Fruit fly (Drosophila melanogaster) whole organism, embryonic: Measurements from ENCODE around the gene CG3184.

ENCODE experiments used
- Antp ChIP-seq: fragments of 200-800 bp; sonication (Bioruptor generic); optimal IDR thresholded peaks from 3 replicates; lab custom pipeline; 2016; ENCODE audit warnings: missing biosample characterization, missing genetic modification characterization
- Atf6 ChIP-seq: fragments of 200-800 bp; sonication (Bioruptor generic); IDR thresholded peaks from 2 replicates; pipeline ENCODE4 v1.3.6; 2022; ENCODE audit warnings: missing biosample characterization, missing genetic modification characterization
- CG10147 ChIP-seq: fragments of 200-800 bp; sonication (Bioruptor generic); optimal IDR thresholded peaks from 2 replicates; lab custom pipeline; 2019; ENCODE audit warnings: missing biosample characterization, mild to moderate bottlenecking, missing genetic modification characterization, moderate library complexity
- CG10267 ChIP-seq: fragments of 200-800 bp; sonication (Bioruptor generic); optimal IDR thresholded peaks from 2 replicates; lab custom pipeline; 2018; ENCODE audit warnings: missing biosample characterization, mild to moderate bottlenecking, missing genetic modification characterization, moderate library complexity
- CG13123 ChIP-seq: fragments of 200-800 bp; sonication (Bioruptor generic); optimal IDR thresholded peaks from 2 replicates; lab custom pipeline; 2016; ENCODE audit warnings: missing biosample characterization, missing genetic modification characterization
- CG14710 ChIP-seq: fragments of 200-800 bp; sonication (Bioruptor generic); optimal IDR thresholded peaks from 3 replicates; lab custom pipeline; 2019; ENCODE audit warnings: missing biosample characterization, mild to moderate bottlenecking, missing genetic modification characterization, moderate library complexity
- CG1529 ChIP-seq: fragments of 200-800 bp; sonication (Bioruptor generic); optimal IDR thresholded peaks from 3 replicates; lab custom pipeline; 2018; ENCODE audit warnings: missing biosample characterization, missing genetic modification characterization
- CG17328 ChIP-seq: fragments of 200-800 bp; sonication (Bioruptor generic); IDR thresholded peaks from 2 replicates; pipeline ENCODE4 v1.3.6; 2022; ENCODE audit warnings: missing biosample characterization, missing genetic modification characterization
- CG1832 ChIP-seq: fragments of 200-800 bp; sonication (Bioruptor generic); optimal IDR thresholded peaks from 2 replicates; lab custom pipeline; 2017; ENCODE audit warnings: missing biosample characterization, mild to moderate bottlenecking, missing genetic modification characterization, inconsistent platforms
- CG2120 ChIP-seq: fragments of 200-800 bp; sonication (Bioruptor generic); optimal IDR thresholded peaks from 3 replicates; lab custom pipeline; 2016; ENCODE audit warnings: missing biosample characterization, missing genetic modification characterization
- CG2678 ChIP-seq: fragments of 200-800 bp; sonication (Bioruptor generic); optimal IDR thresholded peaks from 3 replicates; lab custom pipeline; 2019; ENCODE audit warnings: missing biosample characterization, mild to moderate bottlenecking, missing genetic modification characterization, moderate library complexity
- CG30431 ChIP-seq: fragments of 200-800 bp; sonication (Bioruptor generic); optimal IDR thresholded peaks from 2 replicates; lab custom pipeline; 2017; ENCODE audit warnings: missing biosample characterization, missing genetic modification characterization
- CG33213 ChIP-seq: fragments of 200-800 bp; sonication (Bioruptor generic); optimal IDR thresholded peaks from 3 replicates; lab custom pipeline; 2016; ENCODE audit warnings: missing biosample characterization, missing genetic modification characterization
- CG4707 ChIP-seq: fragments of 200-800 bp; sonication (Bioruptor generic); optimal IDR thresholded peaks from 2 replicates; lab custom pipeline; 2018; ENCODE audit warnings: missing biosample characterization, mild to moderate bottlenecking, missing genetic modification characterization, moderate library complexity
- CG4730 ChIP-seq: fragments of 200-800 bp; sonication (Bioruptor generic); IDR thresholded peaks from 2 replicates; pipeline ENCODE4 v1.3.6; 2022; ENCODE audit warnings: missing biosample characterization, missing genetic modification characterization
- CG6765 ChIP-seq: fragments of 200-800 bp; sonication (Bioruptor generic); optimal IDR thresholded peaks from 3 replicates; lab custom pipeline; 2017; ENCODE audit warnings: missing biosample characterization, mild to moderate bottlenecking, missing genetic modification characterization
- Camta ChIP-seq: fragments of 200-800 bp; sonication (Bioruptor generic); optimal IDR thresholded peaks from 2 replicates; lab custom pipeline; 2016; ENCODE audit warnings: missing biosample characterization, missing genetic modification characterization
- Ets65A ChIP-seq: fragments of 200-800 bp; sonication (Bioruptor generic); peaks from one replicate; lab custom pipeline; 2016; ENCODE audit warnings: missing biosample characterization, missing genetic modification characterization
- Gug ChIP-seq: fragments of 200-800 bp; sonication (Bioruptor generic); IDR thresholded peaks from 4 replicates; pipeline ENCODE4 v1.3.6; 2022; ENCODE audit warnings: missing biosample characterization, missing genetic modification characterization
- Hand ChIP-seq: fragments of 200-800 bp; sonication (Bioruptor generic); optimal IDR thresholded peaks from 2 replicates; lab custom pipeline; 2017; ENCODE audit warnings: mild to moderate bottlenecking, missing biosample characterization, missing genetic modification reagents, missing genetic modification characterization
- Lim3 ChIP-seq: fragments of 200-800 bp; sonication (Bioruptor generic); IDR thresholded peaks from 2 replicates; pipeline ENCODE4 v1.3.6; 2022; ENCODE audit warnings: missing biosample characterization, missing genetic modification characterization
- Nf-YA ChIP-seq: fragments of 200-800 bp; sonication (Bioruptor generic); IDR thresholded peaks from 2 replicates; pipeline ENCODE4 v1.3.6; 2022; ENCODE audit warnings: missing biosample characterization, missing genetic modification characterization
- NfI ChIP-seq: fragments of 200-800 bp; sonication (Bioruptor generic); optimal IDR thresholded peaks from 3 replicates; lab custom pipeline; 2018; ENCODE audit warnings: missing biosample characterization, mild to moderate bottlenecking, missing genetic modification characterization, moderate library complexity
- Ptx1 ChIP-seq: fragments of 200-800 bp; sonication (Bioruptor generic); IDR thresholded peaks from 2 replicates; pipeline ENCODE4 v1.3.6; 2022; ENCODE audit warnings: missing biosample characterization, missing genetic modification characterization
- Sox102F ChIP-seq: fragments of 200-800 bp; sonication (Bioruptor generic); optimal IDR thresholded peaks from 2 replicates; lab custom pipeline; 2018; ENCODE audit warnings: missing biosample characterization, mild to moderate bottlenecking, missing genetic modification characterization, moderate library complexity
- Trl ChIP-seq, 3 experiments: fragments of >200 bp in 2 of 3; fragments of 200-800 bp in 1 of 3; sonication (Bioruptor generic) in 1 of 3; optimal IDR thresholded peaks; 2 replicates in 1 of 3; 3 replicates in 2 of 3; lab custom pipeline; 2016 to 2017; ENCODE audit warnings: missing biosample characterization in 1 of 3, missing genetic modification characterization in 1 of 3
- Xbp1 ChIP-seq: fragments of 200-800 bp; sonication (Bioruptor generic); optimal IDR thresholded peaks from 3 replicates; lab custom pipeline; 2016; ENCODE audit warnings: missing biosample characterization, mild to moderate bottlenecking, missing genetic modification characterization
- caup ChIP-seq: fragments of 200-800 bp; sonication (Bioruptor generic); optimal IDR thresholded peaks from 3 replicates; lab custom pipeline; 2017; ENCODE audit warnings: missing biosample characterization, mild to moderate bottlenecking, missing genetic modification characterization, moderate library complexity; ENCODE audit not compliant: severe bottlenecking
- cg ChIP-seq: fragments of 200-800 bp; sonication (Bioruptor generic); optimal IDR thresholded peaks from 3 replicates; lab custom pipeline; 2019; ENCODE audit warnings: missing biosample characterization, mild to moderate bottlenecking, missing genetic modification characterization, moderate library complexity
- ewg ChIP-seq: fragments of 200-800 bp; sonication (Bioruptor generic); optimal IDR thresholded peaks from 3 replicates; lab custom pipeline; 2017; ENCODE audit warnings: mild to moderate bottlenecking, missing biosample characterization, missing genetic modification reagents, missing genetic modification characterization
- fd96Cb ChIP-seq: fragments of 200-800 bp; sonication (Bioruptor generic); optimal IDR thresholded peaks from 2 replicates; lab custom pipeline; 2018; ENCODE audit warnings: missing biosample characterization, mild to moderate bottlenecking, missing genetic modification characterization, moderate library complexity
- gce ChIP-seq: fragments of 200-800 bp; sonication (Bioruptor generic); IDR thresholded peaks from 3 replicates; pipeline ENCODE4 v1.3.6; 2022; ENCODE audit warnings: missing biosample characterization, missing genetic modification characterization
- gsb ChIP-seq: fragments of 200-800 bp; sonication (Bioruptor generic); IDR thresholded peaks from 2 replicates; pipeline ENCODE4 v1.3.6; 2022; ENCODE audit warnings: missing biosample characterization, missing genetic modification characterization
- gt ChIP-seq: fragments of 200-800 bp; sonication (Bioruptor generic); IDR thresholded peaks from 2 replicates; pipeline ENCODE4 v1.3.6; 2022; ENCODE audit warnings: missing biosample characterization, missing genetic modification characterization
- hb ChIP-seq: fragments of 200-800 bp; sonication (Bioruptor generic); IDR thresholded peaks from 3 replicates; pipeline ENCODE4 v1.3.6; 2022; ENCODE audit warnings: missing biosample characterization, missing genetic modification characterization; ENCODE audit not compliant: partially characterized antibody
- jing ChIP-seq: fragments of 200-800 bp; sonication (Bioruptor generic); optimal IDR thresholded peaks from 2 replicates; lab custom pipeline; 2018; ENCODE audit warnings: missing biosample characterization, mild to moderate bottlenecking, missing genetic modification characterization
- klu ChIP-seq: fragments of 200-800 bp; sonication (Bioruptor generic); IDR thresholded peaks from 2 replicates; pipeline ENCODE4 v1.3.6; 2022; ENCODE audit warnings: missing biosample characterization, missing genetic modification characterization
- lola ChIP-seq, 3 experiments: fragments of >200 bp in 2 of 3; fragments of 200-800 bp in 1 of 3; sonication (Bioruptor generic) in 1 of 3; optimal IDR thresholded peaks; 2 replicates each; lab custom pipeline; 2017 to 2019; ENCODE audit warnings: missing biosample characterization in 3 of 3, missing genetic modification characterization in 3 of 3, mild to moderate bottlenecking in 1 of 3, moderate library complexity in 1 of 3
- onecut ChIP-seq: fragments of 200-800 bp; sonication (Bioruptor generic); IDR thresholded peaks from 2 replicates; pipeline ENCODE4 v1.3.6; 2022; ENCODE audit warnings: missing biosample characterization, missing genetic modification characterization
- otp ChIP-seq: fragments of 200-800 bp; sonication (Bioruptor generic); IDR thresholded peaks from 3 replicates; pipeline ENCODE4, ENCODE4 v1.3.6; 2022; ENCODE audit warnings: missing biosample characterization, missing genetic modification characterization
- pho ChIP-seq: fragments of 200-800 bp; sonication (Bioruptor generic); optimal IDR thresholded peaks from 2 replicates; lab custom pipeline; 2016; ENCODE audit warnings: missing biosample characterization, missing genetic modification characterization
- pita ChIP-seq: fragments of 200-800 bp; sonication (Bioruptor generic); optimal IDR thresholded peaks from 2 replicates; lab custom pipeline; 2017; ENCODE audit warnings: missing biosample characterization, mild to moderate bottlenecking, missing genetic modification characterization
- ranshi ChIP-seq: fragments of 200-800 bp; sonication (Bioruptor generic); IDR thresholded peaks from 2 replicates; pipeline ENCODE4 v1.3.6; 2022; ENCODE audit warnings: missing biosample characterization, missing genetic modification characterization
- sima ChIP-seq: fragments of 200-800 bp; sonication (Bioruptor generic); optimal IDR thresholded peaks from 2 replicates; lab custom pipeline; 2016; ENCODE audit warnings: missing biosample characterization, missing genetic modification characterization
- slbo ChIP-seq: fragments of 200-800 bp; sonication (Bioruptor generic); IDR thresholded peaks from 2 replicates; pipeline ENCODE4 v1.3.6; 2022; ENCODE audit warnings: missing biosample characterization, missing genetic modification characterization
- sna ChIP-seq: fragments of 200-800 bp; sonication (Bioruptor generic); IDR thresholded peaks from 2 replicates; pipeline ENCODE4 v1.3.6; 2022; ENCODE audit warnings: missing biosample characterization, missing genetic modification characterization; ENCODE audit not compliant: partially characterized antibody
- stc ChIP-seq: fragments of 200-800 bp; sonication (Bioruptor generic); IDR thresholded peaks from 2 replicates; pipeline ENCODE4 v1.3.6; 2022; ENCODE audit warnings: missing biosample characterization, missing genetic modification characterization
- wdn ChIP-seq: fragments of 200-800 bp; sonication (Bioruptor generic); IDR thresholded peaks from 2 replicates; pipeline ENCODE4 v1.3.6; 2022; ENCODE audit warnings: missing biosample characterization, missing genetic modification characterization
- zf30C ChIP-seq: fragments of 200-800 bp; sonication (Bioruptor generic); optimal IDR thresholded peaks from 3 replicates; lab custom pipeline; 2018; ENCODE audit warnings: missing biosample characterization, mild to moderate bottlenecking, missing genetic modification characterization
- zfh2 ChIP-seq: fragments of 200-800 bp; sonication (Bioruptor generic); optimal IDR thresholded peaks from 2 replicates; lab custom pipeline; 2016; ENCODE audit warnings: missing biosample characterization, missing genetic modification characterization

CG3184 gene

DNA sequence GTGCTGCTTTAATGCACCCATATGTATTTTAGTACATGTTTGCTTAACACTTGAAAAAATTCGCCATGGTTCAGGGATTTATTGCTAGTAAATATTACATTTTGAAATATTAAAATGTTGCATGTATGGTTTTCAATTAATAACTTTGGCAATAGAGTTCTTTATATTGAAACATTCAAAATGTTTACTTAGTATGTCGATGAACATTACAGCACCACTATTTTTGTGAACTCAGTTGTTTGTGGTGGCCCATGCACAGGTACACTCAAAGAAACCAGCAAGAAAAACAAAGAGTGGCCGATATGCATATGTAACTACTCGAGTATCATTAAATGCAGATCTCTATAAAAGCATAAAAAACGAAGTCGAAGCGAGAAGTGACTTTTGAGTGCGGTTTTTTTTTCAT is 13.5 kb upstream of the CG3184 start (continued):
- TF ChIP-seq jing (peak; percentile 22), lola (GFP tag; optimal IDR thresholded peaks at IDR 0.05; lab: Kevin White, UChicago) (peak in 1 of 3 experiments; percentile 71), Nf-YA (GFP tag; lab: Robert Waterston, UW) (peak; percentile 47; the same call in 1 of the 2 replicates), otp (GFP tag; lab: Robert Waterston, UW) (0 out of 3 replicates have a peak, but pooled peaks have one; percentile 51), CG10267 (tag; lab: Kevin White, UChicago) (peak; percentile 63), CG2120 (GFP tag; lab: Kevin White, UChicago) (no peak), CG4707 (GFP tag; lab: Kevin White, UChicago) (peak; percentile 52), slbo (GFP tag; lab: Robert Waterston, UW) (peak; percentile 12; the same call in 1 of the 2 replicates), pho (GFP tag; lab: Kevin White, UChicago) (no peak), gsb (GFP tag; lab: Robert Waterston, UW) (no peak), CG6765 (GFP tag; lab: Kevin White, UChicago) (peak; percentile 7), Trl (optimal IDR thresholded peaks at IDR 0.05; lab: Kevin White, UChicago) (no peak), Trl (GFP tag; optimal IDR thresholded peaks at IDR 0.05; lab: Kevin White, UChicago) (peak; percentile 37), zfh2 (GFP tag; lab: Kevin White, UChicago) (no peak), CG13123 (peak; percentile 7), zf30C (GFP tag; lab: Kevin White, UChicago) (peak; percentile 38), Ets65A (peak; percentile 88), sima (no peak), klu (GFP tag; lab: Robert Waterston, UW) (0 out of 2 replicates have a peak, but pooled peaks have one; percentile 28), Camta (GFP tag; lab: Kevin White, UChicago) (peak; percentile 63), ranshi (no peak), wdn (GFP tag; lab: Robert Waterston, UW) (no peak), Atf6 (GFP tag; lab: Robert Waterston, UW) (peak; percentile 25; the same call in 1 of the 2 replicates), CG33213 (no peak), pita (GFP tag; lab: Kevin White, UChicago) (no peak), hb (GFP tag; lab: Robert Waterston, UW) (no peak), CG2678 (peak; percentile 76), CG17328 (0 out of 2 replicates have a peak, but pooled peaks have one; percentile 31), onecut (GFP tag; lab: Robert Waterston, UW) (peak; percentile 44), Xbp1 (GFP tag; lab: Kevin White, UChicago) (peak; percentile 67), fd96Cb (peak; percentile 81), gt (GFP tag; lab: Robert Waterston, UW) (peak; percentile 19; the same call in 1 of the 2 replicates), gce (GFP tag; lab: Robert Waterston, UW) (0 out of 3 replicates have a peak, but pooled peaks have one; percentile 56), Gug (GFP tag; lab: Robert Waterston, UW) (peak; percentile 45; the same call in 2 of the 4 replicates), CG4730 (GFP tag; lab: Robert Waterston, UW) (peak; percentile 19; the same call in 1 of the 2 replicates), Lim3 (GFP tag; lab: Robert Waterston, UW) (0 out of 2 replicates have a peak, but pooled peaks have one; percentile 30), Sox102F (GFP tag; lab: Kevin White, UChicago) (peak; percentile 87), CG1832 (no peak), ewg (peak; percentile 57), CG10147 (GFP tag; lab: Kevin White, UChicago) (peak; percentile 18), NfI (peak; percentile 44), CG1529 (GFP tag; lab: Kevin White, UChicago) (peak; percentile 59), sna (GFP tag; lab: Robert Waterston, UW) (no peak), Ptx1 (GFP tag; lab: Robert Waterston, UW) (peak; percentile 81), Hand (GFP tag; lab: Kevin White, UChicago) (no peak), CG30431 (GFP tag; lab: Kevin White, UChicago) (peak; percentile 43), CG14710 (tag; lab: Kevin White, UChicago) (peak; percentile 68), cg (GFP tag; lab: Kevin White, UChicago) (no peak), stc (GFP tag; lab: Robert Waterston, UW) (peak; percentile 72), Antp (GFP tag; lab: Kevin White, UChicago) (peak; percentile 27), caup (no peak)
